Worm (Caenorhabditis elegans) whole organism, midembryonic: ENCODE results near the gene col-163.

Experiments
- T22C8.4 ChIP-seq: fragments of 200-800 bp; sonication (Bioruptor generic); IDR thresholded peaks from 2 replicates; pipeline ENCODE4 v1.3.6; 2022; ENCODE audit warnings: missing genetic modification characterization, missing compliant biosample characterization
- cog-1 ChIP-seq: sonication (generic microtip); optimal IDR thresholded peaks from 2 replicates; lab custom pipeline; 2016; ENCODE audit warnings: missing genetic modification characterization, missing compliant biosample characterization
- flt-1 ChIP-seq: fragments of 200-800 bp; sonication (Bioruptor generic); IDR thresholded peaks from 2 replicates; pipeline ENCODE4 v1.3.6; 2022; ENCODE audit warnings: missing genetic modification characterization, missing compliant biosample characterization
- klf-2 ChIP-seq: fragments of 200-800 bp; sonication (Bioruptor generic); conservative IDR thresholded peaks from 2 replicates; pipeline ENCODE4 v1.3.6; 2022; ENCODE audit warnings: missing genetic modification reagents, missing genetic modification characterization, missing compliant biosample characterization
- med-1 ChIP-seq: sonication (generic microtip); optimal IDR thresholded peaks from 2 replicates; lab custom pipeline; 2017; ENCODE audit warnings: missing genetic modification characterization, mild to moderate bottlenecking, missing compliant biosample characterization, antibody characterized with exemption, missing genetic modification reagents; ENCODE audit not compliant: insufficient read depth
- ref-1 ChIP-seq: fragments of 200-800 bp; sonication (Bioruptor generic); conservative IDR thresholded peaks from 2 replicates; pipeline ENCODE4 v1.3.6; 2022; ENCODE audit warnings: missing genetic modification reagents, missing genetic modification characterization, missing compliant biosample characterization
- tab-1 ChIP-seq: fragments of 200-800 bp; sonication (Bioruptor generic); IDR thresholded peaks from 2 replicates; pipeline ENCODE4 v1.3.6; 2022; ENCODE audit warnings: missing genetic modification characterization, missing compliant biosample characterization
- ztf-23 ChIP-seq: fragments of 200-800 bp; sonication (Bioruptor generic); IDR thresholded peaks from 2 replicates; pipeline ENCODE4 v1.3.6; 2022; ENCODE audit warnings: missing genetic modification reagents, missing genetic modification characterization, missing compliant biosample characterization
- ztf-29 ChIP-seq: fragments of 200-800 bp; sonication (Bioruptor generic); IDR thresholded peaks from 2 replicates; pipeline ENCODE4 v1.3.6; 2022; ENCODE audit warnings: missing genetic modification reagents, missing genetic modification characterization, missing compliant biosample characterization

col-163 gene

ce11 chrV:20641896-20642295 lies 42.0 kb downstream of the col-163 start, which contains the start of gene srxa-15:
Gene srxa-15, plus strand, starts transcription at chrV:20642196.
- no peak for TF ChIP-seq T22C8.4 (GFP tag; lab: Robert Waterston, UW)
- no peak for TF ChIP-seq flt-1 (GFP tag; lab: Robert Waterston, UW)
- no peak for TF ChIP-seq med-1
- no peak for TF ChIP-seq klf-2 (GFP tag; lab: Robert Waterston, UW)
- no peak for TF ChIP-seq tab-1 (GFP tag; lab: Robert Waterston, UW)
- no peak for TF ChIP-seq ztf-23
- TF ChIP-seq ztf-29 (GFP tag; lab: Robert Waterston, UW), result no peak
- no peak for TF ChIP-seq cog-1 (tag; lab: Kevin White, UChicago)
- TF ChIP-seq ref-1, result no peak

DNA sequence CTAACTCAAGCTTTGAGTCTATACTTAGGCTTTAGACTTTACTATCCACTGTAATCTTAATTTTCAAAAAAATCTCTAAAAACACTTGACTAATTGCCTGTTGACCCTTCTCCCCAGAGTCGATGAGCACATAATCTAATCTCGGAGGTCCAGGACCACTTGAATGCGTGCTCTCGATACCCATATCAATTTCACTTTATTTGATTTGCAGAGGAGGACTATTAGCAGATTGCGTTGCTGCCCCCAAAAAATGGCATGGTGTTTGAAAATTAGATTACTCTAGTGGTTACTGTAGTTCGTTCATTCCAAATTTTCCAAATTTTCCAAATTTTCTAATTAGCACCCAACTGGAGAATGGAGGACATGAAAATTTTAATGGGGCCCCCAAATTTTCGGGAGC lies 45.6 kb downstream of the col-163 start:
- TF ChIP-seq med-1, result no peak
- no peak for TF ChIP-seq T22C8.4 (GFP tag; lab: Robert Waterston, UW)
- TF ChIP-seq ztf-23, result no peak
- no peak for TF ChIP-seq ztf-29 (GFP tag; lab: Robert Waterston, UW)
- TF ChIP-seq flt-1 (GFP tag; lab: Robert Waterston, UW), result no peak
- TF ChIP-seq klf-2 (GFP tag; lab: Robert Waterston, UW), result no peak
- TF ChIP-seq tab-1 (GFP tag; lab: Robert Waterston, UW), result no peak
- no peak for TF ChIP-seq cog-1 (tag; lab: Kevin White, UChicago)
- no peak for TF ChIP-seq ref-1

DNA sequence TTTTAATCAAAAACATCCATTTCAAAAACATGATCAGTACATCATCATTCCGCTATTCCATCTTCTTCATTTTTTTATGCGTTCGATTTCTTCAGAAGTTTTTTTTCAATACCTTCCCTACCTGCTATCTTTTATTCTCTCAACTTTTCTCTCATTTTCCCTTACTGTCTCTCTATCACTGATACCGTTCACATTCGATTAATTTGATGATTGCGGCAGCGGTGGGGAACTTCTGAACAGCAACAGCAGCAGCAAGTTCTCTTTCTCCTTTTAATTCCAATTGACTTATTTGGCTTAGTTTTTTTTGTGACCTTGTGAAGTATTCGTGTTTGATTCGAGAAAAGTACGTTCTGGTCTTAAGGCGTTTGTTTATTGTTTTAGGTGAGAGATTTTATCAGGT lies 49.0 kb downstream of the col-163 start:
- TF ChIP-seq klf-2 (GFP tag; lab: Robert Waterston, UW), result no peak
- no peak for TF ChIP-seq tab-1 (GFP tag; lab: Robert Waterston, UW)
- TF ChIP-seq cog-1 (tag; lab: Kevin White, UChicago), result no peak
- TF ChIP-seq ztf-29 (GFP tag; lab: Robert Waterston, UW), result no peak
- TF ChIP-seq ztf-23, result no peak
- TF ChIP-seq med-1, result no peak
- TF ChIP-seq flt-1 (GFP tag; lab: Robert Waterston, UW), result no peak
- TF ChIP-seq ref-1, result no peak
- TF ChIP-seq T22C8.4 (GFP tag; lab: Robert Waterston, UW), result no peak

DNA sequence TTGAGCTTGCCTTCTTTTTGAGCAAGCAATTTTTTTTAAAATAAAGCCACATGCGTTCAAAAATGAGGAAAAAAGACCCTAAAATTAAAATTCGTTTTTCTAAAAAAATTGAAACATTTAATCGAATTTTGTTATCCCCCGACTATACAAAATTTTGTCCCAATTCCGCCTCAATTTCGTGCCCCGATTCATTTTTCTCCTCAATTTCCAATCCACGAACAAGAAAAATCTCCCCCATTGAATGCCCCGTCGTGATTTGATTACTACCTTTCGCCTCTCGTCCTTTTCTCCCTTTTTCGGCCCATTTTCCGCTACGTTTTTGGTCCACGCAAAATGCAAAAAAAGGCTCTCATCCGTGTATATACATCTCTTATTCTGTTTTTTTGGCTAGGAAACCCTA lies 52.0 kb downstream of the col-163 start:
- TF ChIP-seq ztf-23, result no peak
- no peak for TF ChIP-seq cog-1 (tag; lab: Kevin White, UChicago)
- no peak for TF ChIP-seq flt-1 (GFP tag; lab: Robert Waterston, UW)
- no peak for TF ChIP-seq tab-1 (GFP tag; lab: Robert Waterston, UW)
